Worm (Caenorhabditis elegans): ENCODE data around the gene ceh-33.

DNA sequence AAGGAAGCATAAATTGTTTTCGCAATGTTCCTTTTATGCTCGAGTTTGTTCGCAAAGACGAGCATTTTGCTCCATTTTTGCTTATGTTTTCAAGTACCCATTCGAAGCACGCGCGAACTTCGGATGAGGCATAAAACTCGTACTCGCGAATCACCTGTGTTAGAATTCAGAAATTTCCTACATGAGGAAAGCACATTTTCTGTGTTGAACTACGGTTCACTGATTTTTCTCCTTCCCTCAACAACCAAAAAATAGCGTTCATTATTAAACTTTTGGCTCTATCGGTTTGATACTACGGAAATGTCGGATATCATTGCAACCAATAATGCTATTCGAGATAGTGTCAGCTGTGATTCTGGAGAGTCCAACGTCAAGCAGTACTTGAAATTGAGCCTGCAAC is 10.1 kb upstream of the ceh-33 start, which contains the start of gene srg-28:
- TF ChIP-seq ama-1 (optimal IDR thresholded peaks at IDR 0.05) (no peak), ama-1 (GFP tag; optimal IDR thresholded peaks at IDR 0.05) (no peak), pbrm-1 (GFP tag; IDR thresholded peaks at IDR 0.05) (no peak), sdz-38 (tag; optimal IDR thresholded peaks at IDR 0.05) (no peak), unc-130 (GFP tag; optimal IDR thresholded peaks at IDR 0.05) (no peak), die-1 (tag; optimal IDR thresholded peaks at IDR 0.05) (no peak), B0261.1 (tag; optimal IDR thresholded peaks at IDR 0.05) (no peak), ets-4 (GFP tag; optimal IDR thresholded peaks at IDR 0.05) (no peak), F33H1.4 (GFP tag; IDR thresholded peaks at IDR 0.05) (no peak), efl-1 (GFP tag; optimal IDR thresholded peaks at IDR 0.05) (no peak), unc-62 (GFP tag; optimal IDR thresholded peaks at IDR 0.05) (no peak), B0336.3 (GFP tag; IDR thresholded peaks at IDR 0.05) (no peak), him-1 (tag; optimal IDR thresholded peaks at IDR 0.05) (no peak), hrde-1 (tag; optimal IDR thresholded peaks at IDR 0.05; ENCODE audit: borderline replicate concordance) (no peak), nfyb-1 (GFP tag; IDR thresholded peaks at IDR 0.05) (no peak)
